Fruit fly (Drosophila melanogaster) whole organism, pupa: ENCODE results near the gene CG12594.

Experiments used
- CG10348 ChIP-seq: fragments of 200-800 bp; sonication (Bioruptor generic); IDR thresholded peaks from 2 replicates; pipeline ENCODE4 v1.3.6; 2022; ENCODE audit warnings: missing biosample characterization, missing genetic modification characterization
- CG12605 ChIP-seq: fragments of 200-800 bp; sonication (Bioruptor generic); IDR thresholded peaks from 2 replicates; pipeline ENCODE4 v1.3.6; 2022; ENCODE audit warnings: missing biosample characterization, missing genetic modification characterization
- CG13204 ChIP-seq: fragments of 200-800 bp; sonication (Bioruptor generic); optimal IDR thresholded peaks from 2 replicates; lab custom pipeline; 2018; ENCODE audit warnings: missing biosample characterization, mild to moderate bottlenecking, missing genetic modification characterization, moderate library complexity
- CG14655 ChIP-seq: fragments of 200-800 bp; sonication (Bioruptor generic); optimal IDR thresholded peaks from 3 replicates; lab custom pipeline; 2017; ENCODE audit warnings: mild to moderate bottlenecking, missing biosample characterization, missing genetic modification reagents, missing genetic modification characterization
- CG15710 ChIP-seq: fragments of 200-800 bp; sonication (Bioruptor generic); optimal IDR thresholded peaks from 2 replicates; lab custom pipeline; 2018; ENCODE audit warnings: missing biosample characterization, mild to moderate bottlenecking, missing genetic modification characterization, moderate library complexity
- CG17806 ChIP-seq: fragments of 200-800 bp; sonication (Bioruptor generic); optimal IDR thresholded peaks from 2 replicates; lab custom pipeline; 2018; ENCODE audit warnings: missing biosample characterization, mild to moderate bottlenecking, missing genetic modification characterization, moderate library complexity
- CG32121 ChIP-seq: fragments of 200-800 bp; sonication (Bioruptor generic); IDR thresholded peaks from 2 replicates; pipeline ENCODE4 v1.3.6; 2022; ENCODE audit warnings: missing biosample characterization, missing genetic modification characterization
- CG34367 ChIP-seq: fragments of 200-800 bp; sonication (Bioruptor generic); optimal IDR thresholded peaks from 2 replicates; lab custom pipeline; 2018; ENCODE audit warnings: missing biosample characterization, mild to moderate bottlenecking, missing genetic modification characterization
- CG4496 ChIP-seq: fragments of 200-800 bp; sonication (Bioruptor generic); IDR thresholded peaks from 3 replicates; pipeline ENCODE4 v1.3.6; 2022; ENCODE audit warnings: missing biosample characterization, missing genetic modification characterization
- CG8159 ChIP-seq: fragments of 200-800 bp; sonication (Bioruptor generic); optimal IDR thresholded peaks from 3 replicates; lab custom pipeline; 2018; ENCODE audit warnings: missing biosample characterization, mild to moderate bottlenecking, missing genetic modification characterization, moderate library complexity
- CG8301 ChIP-seq: fragments of 200-800 bp; sonication (Bioruptor generic); optimal IDR thresholded peaks from 2 replicates; lab custom pipeline; 2018; ENCODE audit warnings: missing biosample characterization, mild to moderate bottlenecking, missing genetic modification characterization
- CG9948 ChIP-seq: fragments of 200-800 bp; sonication (Bioruptor generic); optimal IDR thresholded peaks from 2 replicates; lab custom pipeline; 2018; ENCODE audit warnings: missing biosample characterization, mild to moderate bottlenecking, missing genetic modification characterization, moderate library complexity
- D1 ChIP-seq: fragments of 200-800 bp; sonication (Bioruptor generic); optimal IDR thresholded peaks from 2 replicates; lab custom pipeline; 2018; ENCODE audit warnings: missing biosample characterization, mild to moderate bottlenecking, missing genetic modification characterization, moderate library complexity
- EcR ChIP-seq: fragments of 200-800 bp; sonication (Bioruptor generic); optimal IDR thresholded peaks from 3 replicates; lab custom pipeline; 2019; ENCODE audit warnings: missing biosample characterization, missing genetic modification characterization, mild to moderate bottlenecking, moderate library complexity, missing genetic modification reagents
- Ets98B ChIP-seq: fragments of 200-800 bp; sonication (Bioruptor generic); IDR thresholded peaks from 2 replicates; pipeline ENCODE4 v1.3.6; 2022; ENCODE audit warnings: missing biosample characterization, missing genetic modification characterization
- Pif1A ChIP-seq: fragments of 200-800 bp; sonication (Bioruptor generic); optimal IDR thresholded peaks from 3 replicates; lab custom pipeline; 2016; ENCODE audit warnings: missing biosample characterization, missing genetic modification characterization
- Pif1B ChIP-seq: fragments of 200-800 bp; sonication (Bioruptor generic); optimal IDR thresholded peaks from 3 replicates; lab custom pipeline; 2016; ENCODE audit warnings: missing biosample characterization, missing genetic modification characterization
- Snoo ChIP-seq: fragments of 200-800 bp; sonication (Bioruptor generic); optimal IDR thresholded peaks from 3 replicates; lab custom pipeline; 2017; ENCODE audit warnings: missing biosample characterization, mild to moderate bottlenecking, missing genetic modification characterization, inconsistent platforms
- fd96Ca ChIP-seq: fragments of 200-800 bp; sonication (Bioruptor generic); IDR thresholded peaks from 3 replicates; pipeline ENCODE4 v1.3.6; 2022; ENCODE audit warnings: missing biosample characterization, missing genetic modification characterization
- gl ChIP-seq: fragments of 200-800 bp; sonication (Bioruptor generic); optimal IDR thresholded peaks from 2 replicates; lab custom pipeline; 2018; ENCODE audit warnings: missing biosample characterization, mild to moderate bottlenecking, missing genetic modification characterization
- rn ChIP-seq: fragments of 200-800 bp; sonication (Bioruptor generic); IDR thresholded peaks from 2 replicates; pipeline ENCODE4 v1.3.6; 2022; ENCODE audit warnings: missing biosample characterization, missing genetic modification characterization

Gene CG12594

DNA sequence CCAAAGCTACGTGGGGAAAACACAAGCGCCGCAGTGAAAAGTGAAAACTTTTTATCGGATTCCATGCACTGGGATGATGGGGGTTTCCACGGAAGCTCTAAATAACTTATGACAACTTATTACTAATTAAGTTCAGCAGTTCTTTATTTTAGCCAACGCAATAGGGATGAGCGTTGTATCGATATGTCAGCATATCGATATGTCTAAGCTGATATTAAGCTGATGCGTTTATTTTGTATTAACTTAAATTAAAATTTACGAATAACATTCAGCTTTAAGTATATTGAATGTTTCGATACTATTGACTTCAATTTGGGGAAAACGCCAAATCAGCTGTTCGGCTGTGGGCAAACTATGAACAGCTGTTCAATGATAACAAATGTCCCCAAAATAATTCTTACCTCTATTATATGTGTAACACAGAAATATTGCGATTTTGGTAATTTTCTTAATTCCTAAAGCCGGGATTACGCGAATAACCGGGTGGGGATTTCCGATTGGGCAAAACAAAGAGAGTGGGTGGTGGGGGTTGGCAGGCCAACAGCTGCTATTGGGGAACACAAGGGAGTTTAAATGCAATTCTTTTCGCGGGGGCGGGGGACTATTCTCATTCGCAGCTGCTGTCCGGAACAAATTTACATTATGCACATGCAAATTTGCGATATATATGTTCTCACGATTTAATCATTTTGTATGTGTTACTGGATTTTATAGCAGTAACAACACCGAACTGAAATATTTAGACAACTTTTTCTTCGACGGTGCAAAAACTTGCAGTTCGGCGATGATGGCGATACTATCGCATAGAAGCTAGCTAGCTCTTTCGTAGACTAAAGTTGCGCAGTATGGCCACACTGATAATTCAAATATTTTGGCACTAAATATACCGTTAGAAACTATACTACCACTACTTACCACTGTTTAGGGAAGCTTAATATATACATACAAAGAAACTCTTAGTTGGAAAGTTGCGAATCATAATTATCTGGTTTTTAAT is 28.1 kb downstream of the CG12594 start, which contains the start of gene CG6923:
Gene CG6923 (minus strand): TSS at position 733 of the 997 bp plus-strand sequence.
- TF ChIP-seq gl (no peak), CG14655 (GFP tag; lab: Kevin White, UChicago) (no peak), Pif1B (no peak), CG9948 (tag; lab: Kevin White, UChicago) (no peak), rn (GFP tag; lab: Robert Waterston, UW) (no peak), EcR (GFP tag; lab: Kevin White, UChicago) (no peak), CG8301 (tag; lab: Kevin White, UChicago) (no peak), CG4496 (GFP tag; lab: Robert Waterston, UW) (no peak), CG34367 (no peak), CG13204 (GFP tag; lab: Kevin White, UChicago) (no peak), fd96Ca (GFP tag; lab: Robert Waterston, UW) (no peak), Snoo (no peak), CG15710 (tag; lab: Kevin White, UChicago) (no peak), Ets98B (GFP tag; lab: Robert Waterston, UW) (no peak), CG32121 (GFP tag; lab: Robert Waterston, UW) (no peak), CG12605 (GFP tag; lab: Robert Waterston, UW) (no peak)

DNA sequence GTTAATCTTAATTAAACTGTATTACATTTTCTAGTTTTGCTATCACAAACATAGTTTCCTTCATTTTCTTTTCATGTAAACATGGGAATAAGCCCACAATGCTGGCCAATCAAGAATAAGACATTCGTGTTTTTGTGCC is 28.6 kb downstream of the CG12594 start, which contains the start of gene CG43062:
Gene CG43062 (plus strand): TSS at position 40 of the 139 bp plus-strand sequence.
- TF ChIP-seq gl, result no peak
- no peak for TF ChIP-seq Ets98B (GFP tag; lab: Robert Waterston, UW)
- TF ChIP-seq CG17806 (tag; lab: Kevin White, UChicago), result no peak
- no peak for TF ChIP-seq CG32121 (GFP tag; lab: Robert Waterston, UW)

DNA sequence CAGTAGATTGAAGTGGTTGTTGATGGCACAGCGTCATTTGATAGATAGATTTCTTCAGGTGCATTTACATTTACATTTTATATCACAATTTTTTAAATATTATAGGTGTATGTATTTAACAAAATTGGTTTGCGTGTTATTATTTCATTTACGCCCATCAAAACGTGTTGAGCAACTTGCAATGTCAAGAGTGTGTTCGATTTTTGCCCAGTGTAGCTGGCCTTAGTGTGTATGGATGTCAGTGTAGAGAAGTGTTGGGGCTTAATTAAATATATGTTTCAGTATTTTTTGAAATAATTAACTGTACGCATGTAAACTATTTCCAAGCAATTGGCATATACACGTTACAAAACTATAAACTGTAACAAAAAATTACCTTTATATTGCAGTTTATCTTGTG is 30.2 kb downstream of the CG12594 start:
- TF ChIP-seq CG17806 (tag; lab: Kevin White, UChicago) (peak; percentile 4), CG8159 (tag; lab: Kevin White, UChicago) (no peak), CG15710 (tag; lab: Kevin White, UChicago) (no peak), CG4496 (GFP tag; lab: Robert Waterston, UW) (no peak)
- TF ChIP-seq, all 21 proteins: peak for 1

DNA sequence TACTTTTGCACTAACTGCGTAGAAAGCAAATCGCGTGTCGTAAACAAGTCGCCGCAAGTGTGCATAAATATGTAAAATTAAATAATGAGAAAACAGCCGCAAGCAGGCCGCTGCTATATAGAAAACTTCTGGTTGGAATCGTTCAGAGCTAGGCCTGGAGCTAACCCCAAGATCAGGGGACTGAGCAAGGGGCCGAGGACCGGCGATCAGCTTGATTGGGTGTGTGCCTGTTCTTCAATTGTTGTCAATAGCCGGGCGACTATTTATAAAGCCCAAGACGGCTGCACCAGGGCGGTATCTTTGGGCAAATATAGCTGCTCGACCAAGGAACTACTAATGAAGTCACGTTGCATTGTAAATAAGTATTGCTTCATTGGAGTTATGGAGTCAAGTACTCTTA is 35.2 kb downstream of the CG12594 start:
- TF ChIP-seq D1 (no peak), rn (GFP tag; lab: Robert Waterston, UW) (no peak), CG34367 (no peak), EcR (GFP tag; lab: Kevin White, UChicago) (peak; percentile 30)

dm6 chr3R:11757197-11757856 is 35.8 kb downstream of the CG12594 start:
- TF ChIP-seq CG8159 (tag; lab: Kevin White, UChicago) (no peak), Ets98B (GFP tag; lab: Robert Waterston, UW) (no peak), CG15710 (tag; lab: Kevin White, UChicago) (no peak), CG32121 (GFP tag; lab: Robert Waterston, UW) (no peak), CG8301 (tag; lab: Kevin White, UChicago) (no peak)

dm6 chr3R:11758160-11758506 is 36.6 kb downstream of the CG12594 start:
- TF ChIP-seq EcR (GFP tag; lab: Kevin White, UChicago), result no peak
- no peak for TF ChIP-seq CG14655 (GFP tag; lab: Kevin White, UChicago)
- TF ChIP-seq CG10348, result no peak
- no peak for TF ChIP-seq CG13204 (GFP tag; lab: Kevin White, UChicago)
- TF ChIP-seq D1, result no peak
- TF ChIP-seq CG12605 (GFP tag; lab: Robert Waterston, UW), result no peak
- no peak for TF ChIP-seq Pif1A
- TF ChIP-seq, all 21 proteins: peak for 0

DNA sequence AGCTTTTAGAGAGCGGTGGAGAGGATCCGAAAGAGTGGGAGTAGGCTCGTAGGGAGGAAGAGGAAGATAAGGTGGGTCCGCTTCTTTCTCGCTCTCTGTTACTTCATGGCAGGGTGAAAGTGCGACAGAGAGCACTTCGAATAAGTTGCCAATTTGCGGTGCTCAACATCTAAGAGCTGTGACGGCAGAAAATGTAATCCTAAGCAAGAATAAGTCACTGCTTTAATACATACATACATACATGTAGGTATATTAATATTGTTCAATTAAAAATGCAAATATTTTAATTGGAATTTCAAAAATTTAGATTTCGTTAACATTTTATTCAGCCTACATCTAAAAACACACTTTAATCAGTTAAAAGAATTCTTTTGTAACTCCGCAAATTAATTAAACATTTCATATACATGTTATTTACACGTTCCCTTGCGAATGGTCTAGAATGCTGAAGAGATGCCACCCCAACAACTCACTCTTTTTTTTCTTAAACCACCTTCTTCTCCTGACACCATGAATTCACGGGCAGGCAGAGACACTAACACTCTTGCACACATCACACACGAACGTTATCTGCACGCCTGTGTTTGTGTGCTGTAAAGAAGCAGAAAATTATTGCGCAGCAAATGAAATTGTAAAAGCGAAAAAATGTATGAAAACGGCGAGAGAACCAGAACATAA is 37.1 kb downstream of the CG12594 start:
- no peak for TF ChIP-seq CG32121 (GFP tag; lab: Robert Waterston, UW)
- TF ChIP-seq CG13204 (GFP tag; lab: Kevin White, UChicago), result peak; percentile 28
- TF ChIP-seq Pif1A, result peak; percentile 37
- no peak for TF ChIP-seq CG9948 (tag; lab: Kevin White, UChicago)
- peak; percentile 53 for TF ChIP-seq CG8159 (tag; lab: Kevin White, UChicago)
- TF ChIP-seq CG12605 (GFP tag; lab: Robert Waterston, UW), result no peak
- TF ChIP-seq D1, result peak; percentile 32
- peak; percentile 15 for TF ChIP-seq CG15710 (tag; lab: Kevin White, UChicago)
- TF ChIP-seq CG10348, result no peak
- peak; percentile 40 for TF ChIP-seq Pif1B
- TF ChIP-seq Snoo, result peak; percentile 4
- TF ChIP-seq CG8301 (tag; lab: Kevin White, UChicago), result peak; percentile 23
- TF ChIP-seq gl, result no peak
- TF ChIP-seq CG14655 (GFP tag; lab: Kevin White, UChicago), result peak; percentile 9
- TF ChIP-seq fd96Ca (GFP tag; lab: Robert Waterston, UW), result no peak
- TF ChIP-seq EcR (GFP tag; lab: Kevin White, UChicago), result no peak
